Fruit fly (Drosophila melanogaster) whole organism, embryonic: Measurements from ENCODE around the gene hmw.

Source experiments
- Aef1 ChIP-seq: fragments of 200-800 bp; sonication (Bioruptor generic); IDR thresholded peaks from 3 replicates; pipeline ENCODE4 v1.3.6; 2022; ENCODE audit warnings: missing biosample characterization, missing genetic modification characterization
- Awh ChIP-seq: fragments of 200-800 bp; sonication (Bioruptor generic); IDR thresholded peaks from 2 replicates; pipeline ENCODE4, ENCODE4 v1.3.6; 2022; ENCODE audit warnings: missing biosample characterization, missing genetic modification characterization
- BEAF-32 ChIP-seq: fragments of 200-800 bp; sonication (Bioruptor generic); optimal IDR thresholded peaks from 3 replicates; lab custom pipeline; 2017; ENCODE audit warnings: missing biosample characterization, missing genetic modification characterization, mild to moderate bottlenecking, moderate library complexity, missing genetic modification reagents
- C15 ChIP-seq: fragments of 200-800 bp; sonication (Bioruptor generic); IDR thresholded peaks from 3 replicates; pipeline ENCODE4 v1.3.6; 2022; ENCODE audit warnings: missing biosample characterization, missing genetic modification characterization
- CG11085 ChIP-seq: fragments of 200-800 bp; sonication (Bioruptor generic); IDR thresholded peaks from 2 replicates; pipeline ENCODE4 v1.3.6; 2022; ENCODE audit warnings: missing biosample characterization, missing genetic modification characterization
- CG11093 ChIP-seq: fragments of 200-800 bp; sonication (Bioruptor generic); IDR thresholded peaks from 3 replicates; pipeline ENCODE4 v1.3.6; 2022; ENCODE audit warnings: missing biosample characterization, missing genetic modification characterization
- CG11247 ChIP-seq: fragments of 200-800 bp; sonication (Bioruptor generic); IDR thresholded peaks from 2 replicates; pipeline ENCODE4 v1.3.6; 2022; ENCODE audit warnings: missing biosample characterization, missing genetic modification characterization
- CG12071 ChIP-seq: fragments of 200-800 bp; sonication (Bioruptor generic); optimal IDR thresholded peaks from 3 replicates; lab custom pipeline; 2018; ENCODE audit warnings: missing biosample characterization, mild to moderate bottlenecking, missing genetic modification characterization
- CG12769 ChIP-seq: fragments of 200-800 bp; sonication (Bioruptor generic); optimal IDR thresholded peaks from 2 replicates; lab custom pipeline; 2019; ENCODE audit warnings: missing biosample characterization, mild to moderate bottlenecking, missing genetic modification characterization, moderate library complexity
- CG1529 ChIP-seq: fragments of 200-800 bp; sonication (Bioruptor generic); optimal IDR thresholded peaks from 3 replicates; lab custom pipeline; 2018; ENCODE audit warnings: missing biosample characterization, missing genetic modification characterization
- CG15514 ChIP-seq: fragments of 200-800 bp; sonication (Bioruptor generic); optimal IDR thresholded peaks from 3 replicates; lab custom pipeline; 2017; ENCODE audit warnings: missing biosample characterization, missing genetic modification characterization, mild to moderate bottlenecking, moderate library complexity, missing genetic modification reagents
- CG15601 ChIP-seq: fragments of 200-800 bp; sonication (Bioruptor generic); optimal IDR thresholded peaks from 3 replicates; lab custom pipeline; 2019; ENCODE audit warnings: missing biosample characterization, mild to moderate bottlenecking, missing genetic modification characterization, moderate library complexity
- CG18262 ChIP-seq: fragments of 200-800 bp; optimal IDR thresholded peaks from 3 replicates; lab custom pipeline; 2019; ENCODE audit warnings: missing biosample characterization, mild to moderate bottlenecking, missing genetic modification characterization, moderate library complexity
- CG30431 ChIP-seq: fragments of 200-800 bp; sonication (Bioruptor generic); optimal IDR thresholded peaks from 2 replicates; lab custom pipeline; 2017; ENCODE audit warnings: missing biosample characterization, missing genetic modification characterization
- CG33213 ChIP-seq: fragments of 200-800 bp; sonication (Bioruptor generic); optimal IDR thresholded peaks from 3 replicates; lab custom pipeline; 2016; ENCODE audit warnings: missing biosample characterization, missing genetic modification characterization
- CG42726 ChIP-seq: fragments of 200-800 bp; sonication (Bioruptor generic); IDR thresholded peaks from 2 replicates; pipeline ENCODE4 v1.3.6; 2022; ENCODE audit warnings: missing biosample characterization, missing genetic modification characterization; ENCODE audit not compliant: partially characterized antibody
- CG4282 ChIP-seq: fragments of 200-800 bp; sonication (Bioruptor generic); optimal IDR thresholded peaks from 2 replicates; lab custom pipeline; 2016; ENCODE audit warnings: missing biosample characterization, missing genetic modification characterization
- CG4424 ChIP-seq: fragments of 200-800 bp; sonication (Bioruptor generic); optimal IDR thresholded peaks from 3 replicates; lab custom pipeline; 2016; ENCODE audit warnings: missing biosample characterization, missing genetic modification characterization
- CG6765 ChIP-seq: fragments of 200-800 bp; sonication (Bioruptor generic); optimal IDR thresholded peaks from 3 replicates; lab custom pipeline; 2017; ENCODE audit warnings: missing biosample characterization, mild to moderate bottlenecking, missing genetic modification characterization
- Dbx ChIP-seq: fragments of 200-800 bp; sonication (Bioruptor generic); IDR thresholded peaks from 3 replicates; pipeline ENCODE4 v1.3.6; 2022; ENCODE audit warnings: missing biosample characterization, missing genetic modification characterization
- GATAe ChIP-seq: fragments of 200-800 bp; sonication (Bioruptor generic); conservative IDR thresholded peaks from 2 replicates; pipeline ENCODE4 v1.3.6; 2022; ENCODE audit warnings: missing biosample characterization, missing genetic modification characterization
- H2.0 ChIP-seq: fragments of 200-800 bp; sonication (Bioruptor generic); IDR thresholded peaks from 2 replicates; pipeline ENCODE4 v1.3.6; 2022; ENCODE audit warnings: missing biosample characterization, missing genetic modification characterization
- HLHmδ ChIP-seq: fragments of 200-800 bp; sonication (Bioruptor generic); optimal IDR thresholded peaks from 2 replicates; lab custom pipeline; 2018; ENCODE audit warnings: missing biosample characterization, mild to moderate bottlenecking, missing genetic modification characterization, moderate library complexity
- Hmr ChIP-seq: fragments of 200-800 bp; sonication (Bioruptor generic); optimal IDR thresholded peaks from 3 replicates; lab custom pipeline; 2017; ENCODE audit warnings: mild to moderate bottlenecking, missing biosample characterization, missing genetic modification reagents, missing genetic modification characterization
- Lhr ChIP-seq: fragments of 200-800 bp; sonication (Bioruptor generic); optimal IDR thresholded peaks from 3 replicates; lab custom pipeline; 2017; ENCODE audit warnings: mild to moderate bottlenecking, missing biosample characterization, missing genetic modification reagents, missing genetic modification characterization
- MESR4 ChIP-seq: fragments of 200-800 bp; sonication (Bioruptor generic); optimal IDR thresholded peaks from 2 replicates; lab custom pipeline; 2018; ENCODE audit warnings: missing biosample characterization, mild to moderate bottlenecking, missing genetic modification characterization, moderate library complexity
- Mes4 ChIP-seq: fragments of 200-800 bp; sonication (Bioruptor generic); optimal IDR thresholded peaks from 2 replicates; lab custom pipeline; 2016; ENCODE audit warnings: missing biosample characterization, missing genetic modification characterization
- Oaz ChIP-seq: fragments of 200-800 bp; sonication (Bioruptor generic); IDR thresholded peaks from 2 replicates; pipeline ENCODE4 v1.3.6; 2022; ENCODE audit warnings: missing biosample characterization, missing genetic modification characterization
- Opbp ChIP-seq: fragments of 200-800 bp; sonication (Bioruptor generic); IDR thresholded peaks from 3 replicates; pipeline ENCODE4 v1.3.6; 2022; ENCODE audit warnings: missing biosample characterization, missing genetic modification characterization; ENCODE audit not compliant: partially characterized antibody
- Ravus ChIP-seq: fragments of 200-800 bp; sonication (Bioruptor generic); IDR thresholded peaks from 2 replicates; pipeline ENCODE4 v1.3.6; 2022; ENCODE audit warnings: missing biosample characterization, missing genetic modification characterization
- Side ChIP-seq: fragments of 200-800 bp; sonication (Bioruptor generic); optimal IDR thresholded peaks from 2 replicates; lab custom pipeline; 2016; ENCODE audit warnings: missing biosample characterization, missing genetic modification characterization
- Spps ChIP-seq: fragments of 200-800 bp; sonication (Bioruptor generic); optimal IDR thresholded peaks from 2 replicates; lab custom pipeline; 2018; ENCODE audit warnings: missing biosample characterization, mild to moderate bottlenecking, missing genetic modification characterization
- abd-A ChIP-seq: fragments of 200-800 bp; sonication (Bioruptor generic); optimal IDR thresholded peaks from 3 replicates; lab custom pipeline; 2019; ENCODE audit warnings: missing biosample characterization, mild to moderate bottlenecking, missing genetic modification characterization, moderate library complexity
- ap ChIP-seq: fragments of 200-800 bp; sonication (Bioruptor generic); IDR thresholded peaks from 2 replicates; pipeline ENCODE4 v1.3.6; 2022; ENCODE audit warnings: missing biosample characterization, missing genetic modification characterization
- bbx ChIP-seq: fragments of 200-800 bp; sonication (Bioruptor generic); IDR thresholded peaks from 2 replicates; pipeline ENCODE4 v1.3.6; 2022; ENCODE audit warnings: missing biosample characterization, missing genetic modification characterization; ENCODE audit not compliant: partially characterized antibody
- cas ChIP-seq: fragments of 200-800 bp; sonication (Bioruptor generic); IDR thresholded peaks from 2 replicates; pipeline ENCODE4 v1.3.6; 2022; ENCODE audit warnings: missing biosample characterization, missing genetic modification characterization
- ci ChIP-seq: fragments of 200-800 bp; sonication (Bioruptor generic); IDR thresholded peaks from 3 replicates; pipeline ENCODE4 v1.3.6; 2022; ENCODE audit warnings: missing biosample characterization, missing genetic modification characterization
- corto ChIP-seq: fragments of 200-800 bp; sonication (Bioruptor generic); optimal IDR thresholded peaks from 2 replicates; lab custom pipeline; 2016; ENCODE audit warnings: missing biosample characterization, mild to moderate bottlenecking, missing genetic modification characterization, moderate library complexity
- lov ChIP-seq, 2 experiments: fragments of 200-800 bp in 1 of 2; fragments of >200 bp in 1 of 2; sonication (Bioruptor generic) in 1 of 2; IDR thresholded peaks in 1 of 2; optimal IDR thresholded peaks in 1 of 2; 2 replicates in 1 of 2; 3 replicates in 1 of 2; pipeline versions ENCODE4 v1.3.6 to Lab custom; 2017 to 2022; ENCODE audit warnings: missing biosample characterization in 1 of 2, missing genetic modification characterization in 1 of 2
- nmo ChIP-seq: fragments of 200-800 bp; sonication (Bioruptor generic); optimal IDR thresholded peaks from 2 replicates; lab custom pipeline; 2018; ENCODE audit warnings: missing biosample characterization, mild to moderate bottlenecking, missing genetic modification characterization, moderate library complexity
- phol ChIP-seq: fragments of 200-800 bp; sonication (Bioruptor generic); optimal IDR thresholded peaks from 3 replicates; lab custom pipeline; 2018; ENCODE audit warnings: missing biosample characterization, mild to moderate bottlenecking, missing genetic modification characterization, moderate library complexity
- prd ChIP-seq, 3 experiments: fragments of >200 bp in 2 of 3; fragments of 200-800 bp in 1 of 3; sonication (Bioruptor generic) in 1 of 3; optimal IDR thresholded peaks in 2 of 3; IDR thresholded peaks in 1 of 3; 2 replicates in 2 of 3; 3 replicates in 1 of 3; pipeline versions ENCODE4 v1.3.6 to Lab custom; 2017 to 2022; ENCODE audit warnings: missing biosample characterization in 1 of 3, missing genetic modification characterization in 1 of 3
- pzg ChIP-seq: fragments of 200-800 bp; sonication (Bioruptor generic); optimal IDR thresholded peaks from 3 replicates; lab custom pipeline; 2018; ENCODE audit warnings: missing biosample characterization, mild to moderate bottlenecking, missing genetic modification characterization, moderate library complexity
- ro ChIP-seq: fragments of 200-800 bp; sonication (Bioruptor generic); IDR thresholded peaks from 2 replicates; pipeline ENCODE4 v1.3.6; 2022; ENCODE audit warnings: missing biosample characterization, missing genetic modification characterization
- stwl ChIP-seq: fragments of 200-800 bp; sonication (Bioruptor generic); optimal IDR thresholded peaks from 3 replicates; lab custom pipeline; 2018; ENCODE audit warnings: missing biosample characterization, mild to moderate bottlenecking, missing genetic modification characterization, moderate library complexity
- usp ChIP-seq: fragments of >200 bp; optimal IDR thresholded peaks from 2 replicates; lab custom pipeline; 2017; ENCODE audit warnings: missing biosample characterization, missing genetic modification characterization
- zfh2 ChIP-seq: fragments of 200-800 bp; sonication (Bioruptor generic); optimal IDR thresholded peaks from 2 replicates; lab custom pipeline; 2016; ENCODE audit warnings: missing biosample characterization, missing genetic modification characterization

Gene hmw

DNA sequence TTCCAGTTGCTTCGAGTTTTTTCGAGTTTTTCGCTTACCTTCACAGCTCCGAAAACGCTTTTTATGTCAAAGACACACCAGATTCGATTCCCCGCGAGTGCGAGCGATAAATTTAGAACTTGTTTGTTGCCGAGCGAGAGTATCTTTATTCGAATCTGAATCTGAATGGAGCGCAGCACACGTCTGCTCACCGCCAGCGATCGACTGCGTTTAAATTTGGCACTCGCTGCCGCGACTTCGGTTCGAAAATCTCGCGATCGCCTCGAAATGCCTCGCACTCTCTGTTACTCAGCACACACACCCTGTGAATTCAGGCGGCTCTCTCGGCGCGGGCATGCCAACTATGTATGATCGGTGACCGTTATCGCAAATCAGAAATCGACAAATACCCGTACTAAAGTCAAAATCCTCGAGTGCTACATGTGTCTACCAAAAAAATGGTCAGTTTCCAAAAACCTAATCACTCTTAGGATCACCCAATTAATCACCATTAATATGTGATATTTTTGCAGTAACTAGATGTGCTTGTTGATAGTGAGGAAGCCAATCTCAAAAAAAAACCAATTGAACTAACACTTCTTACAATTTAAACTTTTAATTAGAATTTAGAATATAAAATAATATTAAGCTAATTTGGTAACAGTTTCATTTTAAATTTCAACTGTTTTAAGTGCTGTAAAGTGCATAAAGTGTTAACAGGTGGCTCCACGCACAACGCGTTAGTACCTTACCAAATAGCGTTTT lies 37.3 kb downstream of the hmw start, which contains the start of gene Vha100-2 (continued):
- TF ChIP-seq CG4282 (GFP tag; lab: Kevin White, UChicago), result no peak
- no peak for TF ChIP-seq zfh2 (GFP tag; lab: Kevin White, UChicago)
- TF ChIP-seq ap, result 0 out of 2 replicates have a peak, but pooled peaks have one; percentile 33
- TF ChIP-seq CG11093, result no peak
- TF ChIP-seq CG4424 (GFP tag; lab: Kevin White, UChicago), result peak; percentile 23
- TF ChIP-seq CG11085 (GFP tag; lab: Robert Waterston, UW), result peak; percentile 27; the same call in 1 of the 2 replicates
- peak; percentile 55 for TF ChIP-seq phol (tag; lab: Kevin White, UChicago)
- no peak for TF ChIP-seq C15 (GFP tag; lab: Robert Waterston, UW)
- peak; percentile 36; the same call in 2 of the 3 replicates for TF ChIP-seq Aef1 (GFP tag; lab: Robert Waterston, UW)
- TF ChIP-seq abd-A (tag; lab: Kevin White, UChicago), result peak; percentile 39
- TF ChIP-seq Dbx, result peak; percentile 51; the same call in 1 of the 3 replicates
- peak; percentile 46 for TF ChIP-seq CG6765 (GFP tag; lab: Kevin White, UChicago)
- TF ChIP-seq Lhr, result peak; percentile 76
- no peak for TF ChIP-seq ro
- no peak for TF ChIP-seq Oaz (GFP tag; lab: Robert Waterston, UW)
- no peak for TF ChIP-seq Ravus (GFP tag; lab: Robert Waterston, UW)
- peak; percentile 20 for TF ChIP-seq CG33213
- peak; percentile 32 for TF ChIP-seq CG15514
- TF ChIP-seq CG30431 (GFP tag; lab: Kevin White, UChicago), result no peak
- peak; percentile 45 for TF ChIP-seq Hmr (GFP tag; lab: Kevin White, UChicago)
- peak; percentile 71 for TF ChIP-seq bbx (GFP tag; lab: Robert Waterston, UW)
- peak; percentile 0 for TF ChIP-seq CG15601
- TF ChIP-seq BEAF-32 (GFP tag; lab: Kevin White, UChicago), result peak; percentile 45
- peak; percentile 88 for TF ChIP-seq pzg (GFP tag; lab: Kevin White, UChicago)
- TF ChIP-seq corto (GFP tag; lab: Kevin White, UChicago), result peak; percentile 14
- peak; percentile 13 for TF ChIP-seq Side (GFP tag; lab: Kevin White, UChicago)
- no peak for TF ChIP-seq HLHmδ
- peak; percentile 21 for TF ChIP-seq MESR4 (GFP tag; lab: Kevin White, UChicago)
- 0 out of 2 replicates have a peak, but pooled peaks have one; percentile 33 for TF ChIP-seq cas (GFP tag; lab: Robert Waterston, UW)
- TF ChIP-seq Mes4 (GFP tag; lab: Kevin White, UChicago), result no peak
- 0 out of 2 replicates have a peak, but pooled peaks have one; percentile 18 for TF ChIP-seq GATAe
- no peak for TF ChIP-seq Spps
- TF ChIP-seq ci (GFP tag; lab: Robert Waterston, UW), result peak; percentile 83
- TF ChIP-seq CG1529 (GFP tag; lab: Kevin White, UChicago), result peak; percentile 5
- peak; percentile 47 for TF ChIP-seq CG12071 (GFP tag; lab: Kevin White, UChicago)
- peak; percentile 65; the same call in 2 of the 3 replicates for TF ChIP-seq Opbp (GFP tag; lab: Robert Waterston, UW)
- TF ChIP-seq CG42726 (GFP tag; lab: Robert Waterston, UW), result peak; percentile 26; the same call in 1 of the 2 replicates
- no peak for TF ChIP-seq usp (GFP tag; lab: Kevin White, UChicago)
- TF ChIP-seq CG12769 (tag; lab: Kevin White, UChicago), result peak; percentile 60
- TF ChIP-seq CG11247 (GFP tag; lab: Robert Waterston, UW), result peak; percentile 46
- TF ChIP-seq prd (optimal IDR thresholded peaks at IDR 0.05; lab: Kevin White, UChicago), result no peak
- peak; percentile 59 for TF ChIP-seq prd (GFP tag; IDR thresholded peaks at IDR 0.05; lab: Robert Waterston, UW)
- TF ChIP-seq stwl (tag; lab: Kevin White, UChicago), result peak; percentile 94
- no peak for TF ChIP-seq CG18262 (tag; lab: Kevin White, UChicago)
- TF ChIP-seq nmo (GFP tag; lab: Kevin White, UChicago), result peak; percentile 54
- peak; percentile 49; the same call in 1 of the 2 replicates for TF ChIP-seq Awh (GFP tag; lab: Robert Waterston, UW)
- no peak for TF ChIP-seq lov (optimal IDR thresholded peaks at IDR 0.05; lab: Kevin White, UChicago)
- TF ChIP-seq lov (GFP tag; IDR thresholded peaks at IDR 0.05; lab: Robert Waterston, UW), result 0 out of 3 replicates have a peak, but pooled peaks have one; percentile 55
- peak; percentile 45 for TF ChIP-seq H2.0
